Worm (Caenorhabditis elegans) whole organism, young adult: ENCODE results near the gene F38B2.3.

ENCODE experiments used
- F49E8.2 ChIP-seq: sonication (generic microtip); optimal IDR thresholded peaks from 3 replicates; lab custom pipeline; 2017; ENCODE audit warnings: missing genetic modification characterization, mild to moderate bottlenecking, missing compliant biosample characterization, antibody characterized with exemption, moderate library complexity; ENCODE audit not compliant: insufficient read depth
- atf-7 ChIP-seq: sonication (generic microtip); optimal IDR thresholded peaks from 2 replicates; lab custom pipeline; 2017; ENCODE audit warnings: mild to moderate bottlenecking, missing genetic modification characterization, missing compliant biosample characterization
- dpff-1 ChIP-seq: sonication (generic microtip); optimal IDR thresholded peaks from 2 replicates; lab custom pipeline; 2017; ENCODE audit warnings: mild to moderate bottlenecking, missing genetic modification characterization, missing compliant biosample characterization
- lin-35 ChIP-seq, 3 experiments: fragments of 150-350 bp in 2 of 3; sonication (generic microtip) in 1 of 3; optimal IDR thresholded peaks; 2 replicates each; lab custom pipeline; 2014 to 2018; ENCODE audit warnings: missing biosample characterization in 3 of 3, missing genetic modification characterization in 3 of 3, missing genetic modification reagents in 3 of 3
- unc-62 ChIP-seq: fragments of 150-350 bp; optimal IDR thresholded peaks from 2 replicates; lab custom pipeline; 2014; ENCODE audit warnings: missing biosample characterization, missing genetic modification reagents, missing genetic modification characterization

DNA sequence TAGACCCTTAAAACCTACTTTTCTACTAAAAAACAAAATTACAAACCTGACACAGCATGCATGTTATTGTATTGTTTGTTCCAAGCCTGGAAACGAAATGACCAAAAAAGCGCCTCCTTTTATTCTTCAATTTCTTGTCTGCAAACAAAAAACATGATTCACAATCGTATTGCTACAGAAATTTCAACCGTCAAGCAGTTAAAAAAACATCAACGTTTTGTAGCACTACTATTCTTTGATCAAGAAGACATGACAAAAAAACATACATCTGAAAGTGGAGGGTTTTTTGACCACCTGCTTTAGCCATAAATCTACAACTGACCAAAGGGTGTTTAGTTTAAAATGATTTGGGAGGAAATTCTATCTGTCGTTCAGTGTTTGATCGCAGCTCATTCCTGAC, 5.0 kb downstream of the F38B2.3 start, which contains the start of gene F38B2.6:
- TF ChIP-seq lin-35 (GFP tag; optimal IDR thresholded peaks at IDR 0.05; lab: Kevin White, UChicago) (no peak), dpff-1 (no peak), F49E8.2 (tag; lab: Kevin White, UChicago) (no peak), atf-7 (tag; lab: Kevin White, UChicago) (no peak), unc-62 (GFP tag; lab: Kevin White, UChicago) (no peak)
